Fruit fly (Drosophila melanogaster) whole organism, pupa: Measurements from ENCODE around the gene cnir.

Source experiments
- CG13204 ChIP-seq: fragments of 200-800 bp; sonication (Bioruptor generic); optimal IDR thresholded peaks from 2 replicates; lab custom pipeline; 2018; ENCODE audit warnings: missing biosample characterization, mild to moderate bottlenecking, missing genetic modification characterization, moderate library complexity
- Ets98B ChIP-seq: fragments of 200-800 bp; sonication (Bioruptor generic); IDR thresholded peaks from 2 replicates; pipeline ENCODE4 v1.3.6; 2022; ENCODE audit warnings: missing biosample characterization, missing genetic modification characterization
- Pif1A ChIP-seq: fragments of 200-800 bp; sonication (Bioruptor generic); optimal IDR thresholded peaks from 3 replicates; lab custom pipeline; 2016; ENCODE audit warnings: missing biosample characterization, missing genetic modification characterization

DNA sequence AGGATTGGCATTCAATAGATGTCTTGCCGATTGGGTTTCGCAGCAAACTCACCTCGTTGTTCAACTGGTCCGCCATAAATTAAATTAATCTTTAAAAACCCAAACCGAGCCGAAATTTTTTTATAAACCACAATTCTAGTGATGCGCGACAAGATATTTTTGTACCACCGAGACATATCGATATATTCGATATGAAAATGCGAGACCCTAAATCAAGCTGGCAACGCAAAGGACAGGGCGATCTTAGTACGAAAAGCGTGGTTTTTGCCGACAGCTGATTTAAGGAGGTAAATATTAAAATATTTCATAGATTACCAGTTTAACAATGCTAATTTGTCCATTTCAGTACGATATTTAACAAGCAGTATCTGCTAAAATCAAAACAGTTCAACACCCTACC, 10.6 kb downstream of the cnir start, which contains the start of the genes Sf3b2 and CG17219:
- TF ChIP-seq CG13204 (GFP tag; lab: Kevin White, UChicago) (no peak), Pif1A (no peak), Ets98B (GFP tag; lab: Robert Waterston, UW) (no peak)
